Fruit fly (Drosophila melanogaster) Kc167 (cell line): ENCODE measurements around the gene Dus1.

ENCODE experiments used
- Myc ChIP-seq: fragments of >200 bp; optimal IDR thresholded peaks from 2 replicates; lab custom pipeline; 2017; ENCODE audit warnings: missing external identifiers
- Sin3A ChIP-seq: fragments of >200 bp; optimal IDR thresholded peaks from 2 replicates; lab custom pipeline; 2018; ENCODE audit warnings: missing external identifiers
- h ChIP-seq: fragments of >200 bp; optimal IDR thresholded peaks from 3 replicates; lab custom pipeline; 2018; ENCODE audit warnings: missing external identifiers
- psq ChIP-seq: fragments of >200 bp; optimal IDR thresholded peaks from 2 replicates; lab custom pipeline; 2017; ENCODE audit warnings: missing external identifiers
- ttk ChIP-seq: sonication (Bioruptor generic); optimal IDR thresholded peaks from 2 replicates; lab custom pipeline; 2017; ENCODE audit warnings: missing external identifiers

DNA sequence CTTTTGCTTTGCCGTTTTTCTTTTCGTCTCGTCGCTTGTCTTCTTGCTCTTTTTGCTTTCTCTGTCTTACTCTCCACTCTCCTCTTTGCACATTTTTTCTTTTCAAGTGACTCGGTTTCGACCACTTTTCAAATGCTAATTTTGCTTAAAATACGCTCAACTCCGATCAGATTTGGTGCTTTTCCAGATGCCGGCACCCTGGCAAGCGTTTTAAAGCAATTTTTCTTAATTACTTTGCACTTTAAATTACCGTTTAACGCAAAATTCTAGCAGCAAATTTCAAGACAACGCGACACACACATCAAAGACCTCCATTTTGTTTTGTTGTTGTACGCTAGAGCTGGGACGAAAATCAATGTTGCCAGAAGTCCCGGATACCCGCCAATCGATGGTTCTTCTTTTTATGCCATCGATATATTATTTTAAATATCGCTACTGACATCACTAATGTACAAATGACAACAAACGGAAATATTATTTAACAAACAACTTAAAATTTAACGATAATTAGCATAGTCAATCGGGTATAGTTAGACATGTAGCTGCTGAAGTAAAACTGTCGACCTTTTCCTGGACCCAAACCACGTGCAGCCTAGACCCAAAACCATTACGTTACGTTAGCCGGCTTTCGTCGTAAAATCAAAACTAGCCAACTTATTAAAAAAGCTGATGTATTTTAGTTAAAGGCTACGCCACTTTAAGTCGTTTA lies 20.9 kb downstream of the Dus1 start, which contains the start of gene kis:
- TF ChIP-seq ttk (lab: Kevin White, UChicago) (no peak), psq (lab: Kevin White, UChicago) (no peak), h (lab: Kevin White, UChicago) (no peak), Sin3A (lab: Kevin White, UChicago) (no peak), Myc (lab: Kevin White, UChicago) (no peak)
